Worm (Caenorhabditis elegans) whole organism, L4 larva: ENCODE measurements around the gene F17H10.1.
A peak's percentile ranks its signal among the peaks of the same experiment; 100 is the strongest.

Source experiments
- F10B5.3 ChIP-seq: sonication (generic microtip); optimal IDR thresholded peaks from 2 replicates; lab custom pipeline; 2016; ENCODE audit warnings: mild to moderate bottlenecking, missing genetic modification characterization, missing compliant biosample characterization
- F37D6.2 ChIP-seq: sonication (generic microtip); optimal IDR thresholded peaks from 2 replicates; lab custom pipeline; 2016; ENCODE audit warnings: mild to moderate bottlenecking, missing genetic modification characterization, missing compliant biosample characterization
- ZK337.2 ChIP-seq: fragments of 200-800 bp; sonication (Bioruptor generic); IDR thresholded peaks from 2 replicates; pipeline ENCODE4 v1.3.6; 2022; ENCODE audit warnings: missing genetic modification reagents, missing genetic modification characterization, missing compliant biosample characterization
- aha-1 ChIP-seq: fragments of 150-350 bp; peaks from one replicate; lab custom pipeline; 2014; ENCODE audit warnings: missing biosample characterization, missing genetic modification characterization
- ama-1 ChIP-seq: fragments of 150-350 bp; optimal IDR thresholded peaks from 2 replicates; lab custom pipeline; 2014; ENCODE audit warnings: inconsistent platforms, mixed read lengths
- ceh-32 ChIP-seq: sonication (generic microtip); optimal IDR thresholded peaks from 2 replicates; lab custom pipeline; 2016; ENCODE audit warnings: mild to moderate bottlenecking, missing genetic modification characterization, missing compliant biosample characterization; ENCODE audit not compliant: poor library complexity
- ceh-44 ChIP-seq: fragments of 200-800 bp; sonication (Bioruptor generic); IDR thresholded peaks from 2 replicates; pipeline ENCODE4 v1.3.6; 2022; ENCODE audit warnings: missing genetic modification reagents, missing genetic modification characterization, missing compliant biosample characterization
- cey-2 ChIP-seq: sonication (generic microtip); optimal IDR thresholded peaks from 3 replicates; lab custom pipeline; 2017; ENCODE audit warnings: missing genetic modification characterization, mild to moderate bottlenecking, missing compliant biosample characterization, antibody characterized with exemption, borderline replicate concordance; ENCODE audit not compliant: insufficient read depth
- ctbp-1 ChIP-seq: fragments of 200-800 bp; sonication (Bioruptor generic); IDR thresholded peaks from 2 replicates; pipeline ENCODE4 v1.3.6; 2022; ENCODE audit warnings: missing genetic modification reagents, missing genetic modification characterization, missing compliant biosample characterization
- daf-16 ChIP-seq, 3 experiments: sonication (generic microtip); optimal IDR thresholded peaks; 2 replicates each; lab custom pipeline; 2016 to 2017; ENCODE audit warnings: missing genetic modification characterization in 3 of 3, missing genetic modification reagents in 3 of 3, mild to moderate bottlenecking in 2 of 3, missing compliant biosample characterization in 2 of 3, missing biosample characterization in 1 of 3, moderate library complexity in 1 of 3
- daf-8 ChIP-seq: fragments of 200-800 bp; sonication (Bioruptor generic); IDR thresholded peaks from 2 replicates; pipeline ENCODE4 v1.3.6; 2022; ENCODE audit warnings: missing genetic modification characterization, missing compliant biosample characterization
- dmd-6 ChIP-seq: fragments of 200-800 bp; sonication (Bioruptor generic); IDR thresholded peaks from 2 replicates; pipeline ENCODE4 v1.3.6; 2022; ENCODE audit warnings: missing genetic modification reagents, missing genetic modification characterization, missing compliant biosample characterization
- dve-1 ChIP-seq: sonication (generic microtip); optimal IDR thresholded peaks from 2 replicates; lab custom pipeline; 2017; ENCODE audit warnings: antibody characterized with exemption, mild to moderate bottlenecking, missing genetic modification characterization, missing compliant biosample characterization; ENCODE audit not compliant: insufficient read depth
- egl-27 ChIP-seq: sonication (generic microtip); optimal IDR thresholded peaks from 3 replicates; lab custom pipeline; 2017; ENCODE audit warnings: missing biosample characterization, missing genetic modification reagents, missing genetic modification characterization
- fkh-10 ChIP-seq: fragments of 150-350 bp; optimal IDR thresholded peaks from 2 replicates; lab custom pipeline; 2014; ENCODE audit warnings: missing biosample characterization, missing genetic modification reagents, missing genetic modification characterization
- hlh-11 ChIP-seq: fragments of 200-800 bp; sonication (Bioruptor generic); optimal IDR thresholded peaks from 2 replicates; lab custom pipeline; 2018; ENCODE audit warnings: mild to moderate bottlenecking, missing genetic modification characterization, missing compliant biosample characterization
- jun-1 ChIP-seq: fragments of 150-350 bp; optimal IDR thresholded peaks from 2 replicates; lab custom pipeline; 2014; ENCODE audit warnings: missing biosample characterization, missing genetic modification reagents, missing genetic modification characterization
- lim-7 ChIP-seq: fragments of 200-800 bp; sonication (Bioruptor generic); IDR thresholded peaks from 2 replicates; pipeline ENCODE4 v1.3.6; 2022; ENCODE audit warnings: missing genetic modification characterization, missing compliant biosample characterization
- lin-13 ChIP-seq: fragments of 150-350 bp; optimal IDR thresholded peaks from 2 replicates; lab custom pipeline; 2014; ENCODE audit warnings: missing biosample characterization, missing genetic modification reagents, missing genetic modification characterization
- mep-1 ChIP-seq: fragments of 150-350 bp; sonication (generic microtip); optimal IDR thresholded peaks from 3 replicates; lab custom pipeline; 2014; ENCODE audit warnings: missing biosample characterization, missing genetic modification characterization
- nhr-10 ChIP-seq: fragments of 150-350 bp; optimal IDR thresholded peaks from 2 replicates; lab custom pipeline; 2014; ENCODE audit warnings: missing biosample characterization, missing genetic modification characterization
- nhr-102 ChIP-seq: sonication (generic microtip); optimal IDR thresholded peaks from 2 replicates; lab custom pipeline; 2016; ENCODE audit warnings: mild to moderate bottlenecking, missing genetic modification characterization, moderate library complexity, missing compliant biosample characterization
- nhr-11 ChIP-seq: fragments of 150-350 bp; optimal IDR thresholded peaks from 2 replicates; lab custom pipeline; 2014; ENCODE audit warnings: missing biosample characterization, missing genetic modification characterization
- nhr-25 ChIP-seq: sonication (generic microtip); optimal IDR thresholded peaks from 2 replicates; lab custom pipeline; 2017; ENCODE audit warnings: missing genetic modification characterization, mild to moderate bottlenecking, missing compliant biosample characterization, antibody characterized with exemption, moderate library complexity, borderline replicate concordance; ENCODE audit not compliant: insufficient read depth
- nhr-28 ChIP-seq: fragments of 150-350 bp; optimal IDR thresholded peaks from 2 replicates; lab custom pipeline; 2014; ENCODE audit warnings: missing biosample characterization, missing genetic modification characterization
- nhr-77 ChIP-seq: fragments of 150-350 bp; optimal IDR thresholded peaks from 2 replicates; lab custom pipeline; 2014; ENCODE audit warnings: missing biosample characterization, missing genetic modification characterization
- pha-4 ChIP-seq, 2 experiments: fragments of 150-350 bp in 1 of 2; fragments of 200-800 bp in 1 of 2; sonication (Bioruptor generic) in 1 of 2; IDR thresholded peaks in 1 of 2; optimal IDR thresholded peaks in 1 of 2; 2 replicates each; pipeline versions ENCODE4 v1.3.6 to Lab custom; 2014 to 2022; ENCODE audit warnings: missing genetic modification characterization in 2 of 2, missing genetic modification reagents in 2 of 2, missing biosample characterization in 1 of 2, missing compliant biosample characterization in 1 of 2
- php-3 ChIP-seq: fragments of 200-800 bp; sonication (Bioruptor generic); IDR thresholded peaks from 2 replicates; pipeline ENCODE4 v1.3.6; 2022; ENCODE audit warnings: missing genetic modification reagents, missing genetic modification characterization, missing compliant biosample characterization
- pqm-1 ChIP-seq: sonication (generic microtip); optimal IDR thresholded peaks from 2 replicates; lab custom pipeline; 2017; ENCODE audit warnings: missing biosample characterization, missing genetic modification characterization
- saeg-2 ChIP-seq: fragments of 200-800 bp; sonication (Bioruptor generic); IDR thresholded peaks from 2 replicates; pipeline ENCODE4 v1.3.6; 2022; ENCODE audit warnings: missing genetic modification reagents, missing genetic modification characterization, missing compliant biosample characterization
- spr-1 ChIP-seq: sonication (generic microtip); optimal IDR thresholded peaks from 2 replicates; lab custom pipeline; 2016; ENCODE audit warnings: mild to moderate bottlenecking, missing genetic modification characterization, missing compliant biosample characterization
- spr-3 ChIP-seq: fragments of 200-800 bp; sonication (Bioruptor generic); optimal IDR thresholded peaks from 2 replicates; lab custom pipeline; 2018; ENCODE audit warnings: mild to moderate bottlenecking, missing genetic modification characterization, missing compliant biosample characterization
- tra-1 ChIP-seq: fragments of 200-800 bp; sonication (Bioruptor generic); IDR thresholded peaks from 2 replicates; pipeline ENCODE4 v1.3.6; 2022; ENCODE audit warnings: missing genetic modification reagents, missing genetic modification characterization, missing compliant biosample characterization
- unc-62 ChIP-seq, 3 experiments: fragments of 150-350 bp in 1 of 3; sonication (generic microtip); optimal IDR thresholded peaks in 2 of 3; peaks in 1 of 3; 1 replicate in 1 of 3; 2 replicates in 2 of 3; lab custom pipeline; 2014 to 2017; ENCODE audit warnings: missing biosample characterization in 3 of 3, missing genetic modification characterization in 3 of 3, missing genetic modification reagents in 3 of 3, missing genotype in 1 of 3
- zfp-2 ChIP-seq: sonication (generic microtip); optimal IDR thresholded peaks from 2 replicates; lab custom pipeline; 2016; ENCODE audit warnings: mild to moderate bottlenecking, missing genetic modification characterization, missing compliant biosample characterization
- ztf-7 ChIP-seq: fragments of 150-350 bp; optimal IDR thresholded peaks from 2 replicates; lab custom pipeline; 2014; ENCODE audit warnings: missing biosample characterization, missing genetic modification characterization

F17H10.1 gene

ce11 chrX:13104966-13105365 is at the start of gene F17H10.1 (continued):
- TF ChIP-seq lim-7 (GFP tag; lab: Robert Waterston, UW) (no peak), pqm-1 (tag; lab: Kevin White, UChicago) (peak; percentile 20)

- TF ChIP-seq spr-1 (tag; lab: Kevin White, UChicago) = no peak
- no peak for TF ChIP-seq cey-2 (tag; lab: Kevin White, UChicago)
- TF ChIP-seq lin-13 (GFP tag; lab: Kevin White, UChicago) = no peak
- no peak for TF ChIP-seq ctbp-1 (GFP tag; lab: Robert Waterston, UW)
- TF ChIP-seq nhr-11 (tag; lab: Kevin White, UChicago) = no peak
- TF ChIP-seq aha-1 (tag; lab: Kevin White, UChicago) = no peak
- TF ChIP-seq zfp-2 (tag; lab: Kevin White, UChicago) = no peak
- TF ChIP-seq saeg-2 (GFP tag; lab: Robert Waterston, UW) = no peak
- TF ChIP-seq ceh-32 (tag; lab: Kevin White, UChicago) = no peak
- no peak for TF ChIP-seq nhr-10 (tag; lab: Kevin White, UChicago)
- no peak for TF ChIP-seq F37D6.2
- no peak for TF ChIP-seq pha-4 (GFP tag; IDR thresholded peaks at IDR 0.05; lab: Robert Waterston, UW)
- TF ChIP-seq pha-4 (tag; optimal IDR thresholded peaks at IDR 0.05; lab: Kevin White, UChicago) = no peak
- no peak for TF ChIP-seq ZK337.2 (GFP tag; lab: Robert Waterston, UW)
- TF ChIP-seq ama-1 (lab: Kevin White, UChicago) = no peak
- no peak for TF ChIP-seq F10B5.3 (tag; lab: Kevin White, UChicago)
- no peak for TF ChIP-seq mep-1 (tag; lab: Kevin White, UChicago)
- no peak for TF ChIP-seq ceh-44 (GFP tag; lab: Robert Waterston, UW)
- no peak for TF ChIP-seq egl-27 (tag; lab: Kevin White, UChicago)
- TF ChIP-seq nhr-25 (tag; lab: Kevin White, UChicago) = no peak
Measured at ce11 chrX:13055560-13055959, 49.5 kb upstream of the F17H10.1 start, which contains the start of gene K03A11.6. K03A11.6 (plus strand) TSS chrX:13055860.

- no peak for TF ChIP-seq tra-1
- TF ChIP-seq php-3 (GFP tag; lab: Robert Waterston, UW) = peak; percentile 49; the same call in 1 of the 2 replicates
- peak; percentile 95 for TF ChIP-seq pqm-1 (tag; lab: Kevin White, UChicago)
- no peak for TF ChIP-seq nhr-102 (tag; lab: Kevin White, UChicago)
- peak; percentile 62 for TF ChIP-seq hlh-11 (tag; lab: Kevin White, UChicago)
- peak; percentile 80 for TF ChIP-seq nhr-28 (tag; lab: Kevin White, UChicago)
- TF ChIP-seq daf-8 (GFP tag; lab: Robert Waterston, UW) = no peak
- no peak for TF ChIP-seq fkh-10 (GFP tag; lab: Kevin White, UChicago)
- peak; percentile 44 for TF ChIP-seq dmd-6
- peak; percentile 36 for TF ChIP-seq nhr-77
- TF ChIP-seq jun-1 = no peak
- peak; percentile 69 for TF ChIP-seq ztf-7 (tag; lab: Kevin White, UChicago)
- TF ChIP-seq dve-1 (tag; lab: Kevin White, UChicago) = peak; percentile 78
- TF ChIP-seq unc-62 (GFP tag; optimal IDR thresholded peaks at IDR 0.05 in 1 of 2; lab: Kevin White, UChicago) = peak in 1 of 2 experiments; percentile 78
- TF ChIP-seq unc-62 (tag; optimal IDR thresholded peaks at IDR 0.05; lab: Kevin White, UChicago) = no peak
- TF ChIP-seq spr-3 (GFP tag; lab: Kevin White, UChicago) = no peak
- no peak for TF ChIP-seq daf-16 (GFP tag; optimal IDR thresholded peaks at IDR 0.05; lab: Kevin White, UChicago)
- peak; percentile 99 for TF ChIP-seq daf-16 (tag; optimal IDR thresholded peaks at IDR 0.05; lab: Kevin White, UChicago)
Measured at ce11 chrX:13059984-13060383, 45.1 kb upstream of the F17H10.1 start.
